Worm (Caenorhabditis elegans) whole organism, young adult: ENCODE measurements around the gene C36C9.11.
A peak's percentile ranks its signal among the peaks of the same experiment; 100 is the strongest.

ENCODE experiments used
- D2030.7 ChIP-seq: fragments of 200-800 bp; sonication (Bioruptor generic); IDR thresholded peaks from 2 replicates; pipeline ENCODE4 v1.3.6; 2022; ENCODE audit warnings: missing genetic modification reagents, missing genetic modification characterization, missing compliant biosample characterization
- F55B11.4 ChIP-seq: sonication (generic microtip); optimal IDR thresholded peaks from 2 replicates; lab custom pipeline; 2016; ENCODE audit warnings: missing compliant biosample characterization, missing genetic modification characterization, borderline replicate concordance; ENCODE audit not compliant: insufficient read depth
- F57C9.4 ChIP-seq: sonication (generic microtip); optimal IDR thresholded peaks from 2 replicates; lab custom pipeline; 2017; ENCODE audit warnings: mild to moderate bottlenecking, missing genetic modification characterization, missing compliant biosample characterization
- T07F8.4 ChIP-seq: sonication (generic microtip); optimal IDR thresholded peaks from 2 replicates; lab custom pipeline; 2016; ENCODE audit warnings: mild to moderate bottlenecking, missing genetic modification characterization, moderate library complexity, missing compliant biosample characterization
- atf-7 ChIP-seq: sonication (generic microtip); optimal IDR thresholded peaks from 2 replicates; lab custom pipeline; 2017; ENCODE audit warnings: mild to moderate bottlenecking, missing genetic modification characterization, missing compliant biosample characterization
- ceh-79 ChIP-seq: sonication (generic microtip); optimal IDR thresholded peaks from 2 replicates; lab custom pipeline; 2017; ENCODE audit warnings: mild to moderate bottlenecking, missing genetic modification characterization, missing compliant biosample characterization
- egl-18 ChIP-seq: fragments of 200-800 bp; sonication (Bioruptor generic); IDR thresholded peaks from 2 replicates; pipeline ENCODE4 v1.3.6; 2022; ENCODE audit warnings: missing genetic modification reagents, missing genetic modification characterization, missing compliant biosample characterization
- ekl-4 ChIP-seq: fragments of 200-800 bp; sonication (Bioruptor generic); IDR thresholded peaks from 2 replicates; pipeline ENCODE4 v1.3.6; 2022; ENCODE audit warnings: missing genetic modification reagents, missing genetic modification characterization, missing compliant biosample characterization
- fkh-3 ChIP-seq: sonication (generic microtip); optimal IDR thresholded peaks from 2 replicates; lab custom pipeline; 2016; ENCODE audit warnings: mild to moderate bottlenecking, missing genetic modification characterization, missing compliant biosample characterization
- hlh-26 ChIP-seq: fragments of 200-800 bp; sonication (Bioruptor generic); conservative IDR thresholded peaks from 2 replicates; pipeline ENCODE4 v1.3.6; 2022; ENCODE audit warnings: missing genetic modification reagents, missing genetic modification characterization, missing compliant biosample characterization
- lag-1 ChIP-seq: fragments of 200-800 bp; sonication (Bioruptor generic); IDR thresholded peaks from 2 replicates; pipeline ENCODE4 v1.3.6; 2022; ENCODE audit warnings: missing genetic modification reagents, missing genetic modification characterization, missing compliant biosample characterization
- let-607 ChIP-seq, 2 experiments: fragments of 200-800 bp in 1 of 2; sonication (Bioruptor generic) in 1 of 2; sonication (generic microtip) in 1 of 2; optimal IDR thresholded peaks; 2 replicates each; lab custom pipeline; 2016 to 2018; ENCODE audit warnings: mild to moderate bottlenecking in 2 of 2, missing compliant biosample characterization in 2 of 2, missing genetic modification characterization in 2 of 2, moderate library complexity in 2 of 2, missing genotype in 1 of 2
- lsl-1 ChIP-seq: fragments of 200-800 bp; sonication (Bioruptor generic); optimal IDR thresholded peaks from 2 replicates; lab custom pipeline; 2018; ENCODE audit warnings: mild to moderate bottlenecking, missing genetic modification characterization, moderate library complexity, missing compliant biosample characterization
- madf-6 ChIP-seq: fragments of 200-800 bp; sonication (Bioruptor generic); IDR thresholded peaks from 2 replicates; pipeline ENCODE4 v1.3.6; 2022; ENCODE audit warnings: missing genetic modification reagents, missing genetic modification characterization, missing compliant biosample characterization
- nfya-2 ChIP-seq: fragments of 200-800 bp; sonication (Bioruptor generic); IDR thresholded peaks from 2 replicates; pipeline ENCODE4 v1.3.6; 2022; ENCODE audit warnings: missing genetic modification reagents, missing genetic modification characterization, missing compliant biosample characterization
- nfyb-1 ChIP-seq: fragments of 200-800 bp; sonication (Bioruptor generic); IDR thresholded peaks from 2 replicates; pipeline ENCODE4 v1.3.6; 2022; ENCODE audit warnings: missing genetic modification reagents, missing genetic modification characterization, missing compliant biosample characterization
- nhr-120 ChIP-seq: fragments of 200-800 bp; sonication (Bioruptor generic); IDR thresholded peaks from 2 replicates; pipeline ENCODE4 v1.3.6; 2022; ENCODE audit warnings: missing genetic modification characterization, missing compliant biosample characterization
- nhr-90 ChIP-seq: sonication (generic microtip); optimal IDR thresholded peaks from 2 replicates; lab custom pipeline; 2016; ENCODE audit warnings: missing genotype, mild to moderate bottlenecking, missing genetic modification characterization, missing compliant biosample characterization
- pha-4 ChIP-seq: fragments of 150-350 bp; sonication (generic microtip); optimal IDR thresholded peaks from 2 replicates; lab custom pipeline; 2014; ENCODE audit warnings: missing biosample characterization, missing genetic modification reagents, missing genetic modification characterization
- rec-8 ChIP-seq, 2 experiments: sonication (generic microtip); optimal IDR thresholded peaks; 2 replicates each; lab custom pipeline; 2016; ENCODE audit warnings: mild to moderate bottlenecking in 2 of 2, missing genetic modification characterization in 2 of 2, missing genetic modification reagents in 2 of 2, missing genotype in 2 of 2, missing biosample characterization in 1 of 2, missing compliant biosample characterization in 1 of 2, moderate library complexity in 1 of 2
- rpc-1 ChIP-seq, 2 experiments: fragments of 150-350 bp in 1 of 2; sonication (generic microtip) in 1 of 2; optimal IDR thresholded peaks; 2 replicates each; lab custom pipeline; 2014 to 2018; ENCODE audit warnings: missing biosample characterization in 1 of 2, missing genetic modification characterization in 1 of 2, missing genetic modification reagents in 1 of 2, missing genotype in 1 of 2
- snpc-4 ChIP-seq, 5 experiments: fragments of 150-350 bp in 1 of 5; sonication (generic microtip) in 4 of 5; optimal IDR thresholded peaks; 2 replicates each; lab custom pipeline; 2014 to 2018; ENCODE audit warnings: missing genetic modification characterization in 5 of 5, missing biosample characterization in 3 of 5, antibody characterized with exemption in 2 of 5, mild to moderate bottlenecking in 2 of 5, missing compliant biosample characterization in 2 of 5, missing genotype in 2 of 5, moderate library complexity in 2 of 5, missing genetic modification reagents in 1 of 5
- unc-130 ChIP-seq: sonication (generic microtip); optimal IDR thresholded peaks from 2 replicates; lab custom pipeline; 2016; ENCODE audit warnings: missing genetic modification reagents, missing genetic modification characterization, missing compliant biosample characterization
- xnd-1 ChIP-seq: sonication (generic microtip); optimal IDR thresholded peaks from 2 replicates; lab custom pipeline; 2016; ENCODE audit warnings: missing genotype, missing genetic modification reagents, missing genetic modification characterization, missing compliant biosample characterization
- zfh-2 ChIP-seq: fragments of 200-800 bp; sonication (Bioruptor generic); conservative IDR thresholded peaks from 2 replicates; pipeline ENCODE4 v1.3.6; 2022; ENCODE audit warnings: missing genetic modification reagents, missing genetic modification characterization, missing compliant biosample characterization
- ztf-25 ChIP-seq: fragments of 200-800 bp; sonication (Bioruptor generic); IDR thresholded peaks from 2 replicates; pipeline ENCODE4 v1.3.6; 2022; ENCODE audit warnings: missing genetic modification reagents, missing genetic modification characterization, missing compliant biosample characterization
- ztf-26 ChIP-seq: sonication (generic microtip); optimal IDR thresholded peaks from 2 replicates; lab custom pipeline; 2017; ENCODE audit warnings: missing genetic modification characterization, missing compliant biosample characterization
- ztf-28 ChIP-seq: fragments of 200-800 bp; sonication (Bioruptor generic); IDR thresholded peaks from 2 replicates; pipeline ENCODE4 v1.3.6; 2022; ENCODE audit warnings: missing genetic modification reagents, missing genetic modification characterization, missing compliant biosample characterization
- ztf-3 ChIP-seq: fragments of 200-800 bp; sonication (Bioruptor generic); optimal IDR thresholded peaks from 2 replicates; lab custom pipeline; 2018; ENCODE audit warnings: mild to moderate bottlenecking, missing genetic modification characterization, missing compliant biosample characterization

Gene C36C9.11

ce11 chrX:1720359-1720758, 33.2 kb downstream of the C36C9.11 start, which contains the start of gene F07G6.8:
Gene F07G6.8 (minus strand): TSS chrX:1720459.
- no peak for TF ChIP-seq ztf-28
- TF ChIP-seq xnd-1 (tag; lab: Kevin White, UChicago) = no peak

- no peak for TF ChIP-seq atf-7
- no peak for TF ChIP-seq egl-18 (GFP tag; lab: Robert Waterston, UW)
- no peak for TF ChIP-seq D2030.7 (GFP tag; lab: Robert Waterston, UW)
- no peak for TF ChIP-seq nfya-2
- TF ChIP-seq ztf-25 (GFP tag; lab: Robert Waterston, UW) = no peak
- no peak for TF ChIP-seq F57C9.4 (tag; lab: Kevin White, UChicago)
- no peak for TF ChIP-seq rec-8 (tag; optimal IDR thresholded peaks at IDR 0.05; lab: Kevin White, UChicago)
- no peak for TF ChIP-seq unc-130 (GFP tag; lab: Kevin White, UChicago)
- TF ChIP-seq lsl-1 (GFP tag; lab: Kevin White, UChicago) = no peak
- no peak for TF ChIP-seq F55B11.4 (tag; lab: Kevin White, UChicago)
Observed at ce11 chrX:1727056-1727455, 39.9 kb downstream of the C36C9.11 start, which contains the start of gene F07G6.2. Gene F07G6.2 (plus strand): TSS chrX:1727356.

- TF ChIP-seq zfh-2 (GFP tag; lab: Robert Waterston, UW) (peak; percentile 50; the same call in 1 of the 2 replicates), egl-18 (GFP tag; lab: Robert Waterston, UW) (no peak), hlh-26 (GFP tag; lab: Robert Waterston, UW) (no peak), snpc-4 (GFP tag; optimal IDR thresholded peaks at IDR 0.05; lab: Kevin White, UChicago) (no peak), snpc-4 (tag; optimal IDR thresholded peaks at IDR 0.05; lab: Kevin White, UChicago) (peak in 1 of 4 experiments; percentile 54), madf-6 (GFP tag; lab: Robert Waterston, UW) (no peak), lsl-1 (GFP tag; lab: Kevin White, UChicago) (no peak)
- TF ChIP-seq, all 124 proteins: peak for 2
Observed at ce11 chrX:1729558-1729957, 42.4 kb downstream of the C36C9.11 start, which contains the start of gene dgn-3. Gene dgn-3 (plus strand): TSS chrX:1729858.

ce11 chrX:1735941-1736340, 48.8 kb downstream of the C36C9.11 start, which contains the start of gene F07G6.12:
Gene F07G6.12 (plus strand): TSS chrX:1736241.
- TF ChIP-seq snpc-4 (GFP tag; optimal IDR thresholded peaks at IDR 0.05; lab: Kevin White, UChicago) (no peak), snpc-4 (tag; optimal IDR thresholded peaks at IDR 0.05; lab: Kevin White, UChicago) (no peak)

- no peak for TF ChIP-seq ztf-3 (GFP tag; lab: Kevin White, UChicago)
- TF ChIP-seq rpc-1 (optimal IDR thresholded peaks at IDR 0.05; lab: Kevin White, UChicago) = no peak
- TF ChIP-seq rpc-1 (tag; optimal IDR thresholded peaks at IDR 0.05; lab: Kevin White, UChicago) = no peak
- TF ChIP-seq lag-1 (GFP tag; lab: Robert Waterston, UW) = no peak
- TF ChIP-seq T07F8.4 = no peak
- no peak for TF ChIP-seq pha-4 (tag; lab: Kevin White, UChicago)
- TF ChIP-seq ztf-25 (GFP tag; lab: Robert Waterston, UW) = no peak
- TF ChIP-seq ekl-4 (GFP tag; lab: Robert Waterston, UW) = no peak
- TF ChIP-seq nfyb-1 (GFP tag; lab: Robert Waterston, UW) = no peak
- no peak for TF ChIP-seq ceh-79 (tag; lab: Kevin White, UChicago)
- TF ChIP-seq nhr-90 (tag; lab: Kevin White, UChicago) = no peak
- TF ChIP-seq nhr-120 (GFP tag; lab: Robert Waterston, UW) = no peak
- no peak for TF ChIP-seq fkh-3 (tag; lab: Kevin White, UChicago)
- TF ChIP-seq let-607 (tag; optimal IDR thresholded peaks at IDR 0.05; lab: Kevin White, UChicago) = no peak
- no peak for TF ChIP-seq ztf-26 (tag; lab: Kevin White, UChicago)
Observed at ce11 chrX:1737606-1738005, 50.4 kb downstream of the C36C9.11 start, which contains the start of gene F07G6.10. Gene F07G6.10 (plus strand): TSS chrX:1737906.
